Fruit fly (Drosophila melanogaster) whole organism, embryonic: ENCODE results near the gene Gpdh3.
A peak's percentile ranks its signal among the peaks of the same experiment; 100 is the strongest.

ENCODE experiments used
- ATbp ChIP-seq: fragments of 200-800 bp; sonication (Bioruptor generic); optimal IDR thresholded peaks from 2 replicates; lab custom pipeline; 2017; ENCODE audit warnings: missing biosample characterization, mild to moderate bottlenecking, missing genetic modification characterization, missing genetic modification reagents
- Atf6 ChIP-seq: fragments of 200-800 bp; sonication (Bioruptor generic); IDR thresholded peaks from 2 replicates; pipeline ENCODE4 v1.3.6; 2022; ENCODE audit warnings: missing biosample characterization, missing genetic modification characterization
- C15 ChIP-seq: fragments of 200-800 bp; sonication (Bioruptor generic); IDR thresholded peaks from 3 replicates; pipeline ENCODE4 v1.3.6; 2022; ENCODE audit warnings: missing biosample characterization, missing genetic modification characterization
- CG16863 ChIP-seq: fragments of 200-800 bp; sonication (Bioruptor generic); optimal IDR thresholded peaks from 3 replicates; lab custom pipeline; 2016; ENCODE audit warnings: missing biosample characterization, missing genetic modification characterization
- CG17829 ChIP-seq: fragments of 200-800 bp; optimal IDR thresholded peaks from 2 replicates; lab custom pipeline; 2019; ENCODE audit warnings: missing biosample characterization, mild to moderate bottlenecking, missing genetic modification characterization, moderate library complexity
- CG30020 ChIP-seq: fragments of 200-800 bp; optimal IDR thresholded peaks from 2 replicates; lab custom pipeline; 2019; ENCODE audit warnings: missing biosample characterization, mild to moderate bottlenecking, missing genetic modification characterization, moderate library complexity
- CG33557 ChIP-seq: fragments of 200-800 bp; sonication (Bioruptor generic); optimal IDR thresholded peaks from 2 replicates; lab custom pipeline; 2019; ENCODE audit warnings: missing biosample characterization, mild to moderate bottlenecking, missing genetic modification characterization, moderate library complexity
- CG3726 ChIP-seq: fragments of 200-800 bp; sonication (Bioruptor generic); IDR thresholded peaks from 3 replicates; pipeline ENCODE4, ENCODE4 v1.3.6; 2022; ENCODE audit warnings: missing biosample characterization, missing genetic modification characterization
- CG6254 ChIP-seq: fragments of 200-800 bp; sonication (Bioruptor generic); optimal IDR thresholded peaks from 3 replicates; lab custom pipeline; 2017; ENCODE audit warnings: mild to moderate bottlenecking, missing biosample characterization, missing genetic modification reagents, missing genetic modification characterization
- CG6654 ChIP-seq: fragments of 200-800 bp; sonication (Bioruptor generic); optimal IDR thresholded peaks from 2 replicates; lab custom pipeline; 2017; ENCODE audit warnings: missing biosample characterization, mild to moderate bottlenecking, missing genetic modification characterization
- CG6683 ChIP-seq: fragments of 200-800 bp; sonication (Bioruptor generic); optimal IDR thresholded peaks from 2 replicates; lab custom pipeline; 2017; ENCODE audit warnings: missing biosample characterization, mild to moderate bottlenecking, missing genetic modification characterization, missing genetic modification reagents
- CG9437 ChIP-seq: fragments of 200-800 bp; sonication (Bioruptor generic); optimal IDR thresholded peaks from 2 replicates; lab custom pipeline; 2018; ENCODE audit warnings: missing biosample characterization, mild to moderate bottlenecking, missing genetic modification characterization
- Camta ChIP-seq: fragments of 200-800 bp; sonication (Bioruptor generic); optimal IDR thresholded peaks from 2 replicates; lab custom pipeline; 2016; ENCODE audit warnings: missing biosample characterization, missing genetic modification characterization
- D19B ChIP-seq: fragments of 200-800 bp; sonication (Bioruptor generic); optimal IDR thresholded peaks from 2 replicates; lab custom pipeline; 2017; ENCODE audit warnings: missing biosample characterization, mild to moderate bottlenecking, missing genetic modification characterization
- Dbx ChIP-seq: fragments of 200-800 bp; sonication (Bioruptor generic); IDR thresholded peaks from 3 replicates; pipeline ENCODE4 v1.3.6; 2022; ENCODE audit warnings: missing biosample characterization, missing genetic modification characterization
- Dfd ChIP-seq, 2 experiments: fragments of >200 bp; optimal IDR thresholded peaks; 2 replicates each; lab custom pipeline; 2017; ENCODE audit warnings: missing biosample characterization in 2 of 2, missing genetic modification characterization in 2 of 2
- Dip3 ChIP-seq: fragments of 200-800 bp; sonication (Bioruptor generic); optimal IDR thresholded peaks from 3 replicates; lab custom pipeline; 2016; ENCODE audit warnings: missing biosample characterization, missing genetic modification characterization
- Doc3 ChIP-seq: fragments of 200-800 bp; sonication (Bioruptor generic); IDR thresholded peaks from 3 replicates; pipeline ENCODE4 v1.3.6; 2022; ENCODE audit warnings: missing biosample characterization, missing genetic modification characterization; ENCODE audit not compliant: partially characterized antibody
- HLH3B ChIP-seq: fragments of 200-800 bp; sonication (Bioruptor generic); IDR thresholded peaks from 2 replicates; pipeline ENCODE4 v1.3.6; 2022; ENCODE audit warnings: missing biosample characterization, missing genetic modification characterization
- Hand ChIP-seq: fragments of 200-800 bp; sonication (Bioruptor generic); optimal IDR thresholded peaks from 2 replicates; lab custom pipeline; 2017; ENCODE audit warnings: mild to moderate bottlenecking, missing biosample characterization, missing genetic modification reagents, missing genetic modification characterization
- Hmr ChIP-seq: fragments of 200-800 bp; sonication (Bioruptor generic); optimal IDR thresholded peaks from 3 replicates; lab custom pipeline; 2017; ENCODE audit warnings: mild to moderate bottlenecking, missing biosample characterization, missing genetic modification reagents, missing genetic modification characterization
- Hr39 ChIP-seq: fragments of >200 bp; optimal IDR thresholded peaks from 2 replicates; lab custom pipeline; 2017
- Hsf ChIP-seq: fragments of 200-800 bp; sonication (Bioruptor generic); optimal IDR thresholded peaks from 3 replicates; lab custom pipeline; 2016; ENCODE audit warnings: missing biosample characterization, missing genetic modification characterization
- Jarid2 ChIP-seq: fragments of 200-800 bp; sonication (Bioruptor generic); optimal IDR thresholded peaks from 3 replicates; lab custom pipeline; 2017; ENCODE audit warnings: mild to moderate bottlenecking, missing biosample characterization, missing genetic modification reagents, missing genetic modification characterization
- NFAT ChIP-seq: fragments of 200-800 bp; sonication (Bioruptor generic); IDR thresholded peaks from 2 replicates; pipeline ENCODE4 v1.3.6; 2022; ENCODE audit warnings: missing biosample characterization, missing genetic modification characterization
- Opbp ChIP-seq: fragments of 200-800 bp; sonication (Bioruptor generic); IDR thresholded peaks from 3 replicates; pipeline ENCODE4 v1.3.6; 2022; ENCODE audit warnings: missing biosample characterization, missing genetic modification characterization; ENCODE audit not compliant: partially characterized antibody
- PHDP ChIP-seq: fragments of 200-800 bp; sonication (Bioruptor generic); optimal IDR thresholded peaks from 3 replicates; lab custom pipeline; 2018; ENCODE audit warnings: missing biosample characterization, mild to moderate bottlenecking, missing genetic modification characterization, moderate library complexity
- Poxn ChIP-seq: fragments of 200-800 bp; sonication (Bioruptor generic); IDR thresholded peaks from 2 replicates; pipeline ENCODE4 v1.3.6; 2022; ENCODE audit warnings: missing biosample characterization, missing genetic modification characterization
- Side ChIP-seq: fragments of 200-800 bp; sonication (Bioruptor generic); optimal IDR thresholded peaks from 2 replicates; lab custom pipeline; 2016; ENCODE audit warnings: missing biosample characterization, missing genetic modification characterization
- Stat92E ChIP-seq, 3 experiments: fragments of >200 bp in 2 of 3; fragments of 200-800 bp in 1 of 3; sonication (Bioruptor generic) in 1 of 3; optimal IDR thresholded peaks; 2 replicates each; lab custom pipeline; 2017 to 2019; ENCODE audit warnings: missing biosample characterization in 3 of 3, missing genetic modification characterization in 3 of 3, mild to moderate bottlenecking in 1 of 3, moderate library complexity in 1 of 3
- Trl ChIP-seq, 3 experiments: fragments of >200 bp in 2 of 3; fragments of 200-800 bp in 1 of 3; sonication (Bioruptor generic) in 1 of 3; optimal IDR thresholded peaks; 2 replicates in 1 of 3; 3 replicates in 2 of 3; lab custom pipeline; 2016 to 2017; ENCODE audit warnings: missing biosample characterization in 1 of 3, missing genetic modification characterization in 1 of 3
- crol ChIP-seq: fragments of 200-800 bp; sonication (Bioruptor generic); IDR thresholded peaks from 2 replicates; pipeline ENCODE4 v1.3.6; 2022; ENCODE audit warnings: missing biosample characterization, missing genetic modification characterization
- dmrt99B ChIP-seq: fragments of 200-800 bp; sonication (Bioruptor generic); optimal IDR thresholded peaks from 2 replicates; lab custom pipeline; 2018; ENCODE audit warnings: missing biosample characterization, mild to moderate bottlenecking, missing genetic modification characterization, moderate library complexity
- ems ChIP-seq: fragments of 200-800 bp; sonication (Bioruptor generic); optimal IDR thresholded peaks from 3 replicates; lab custom pipeline; 2016; ENCODE audit warnings: missing biosample characterization, missing genetic modification characterization
- ewg ChIP-seq: fragments of 200-800 bp; sonication (Bioruptor generic); optimal IDR thresholded peaks from 3 replicates; lab custom pipeline; 2017; ENCODE audit warnings: mild to moderate bottlenecking, missing biosample characterization, missing genetic modification reagents, missing genetic modification characterization
- gsb ChIP-seq: fragments of 200-800 bp; sonication (Bioruptor generic); IDR thresholded peaks from 2 replicates; pipeline ENCODE4 v1.3.6; 2022; ENCODE audit warnings: missing biosample characterization, missing genetic modification characterization
- gsb-n ChIP-seq: fragments of 200-800 bp; sonication (Bioruptor generic); optimal IDR thresholded peaks from 3 replicates; lab custom pipeline; 2018; ENCODE audit warnings: missing biosample characterization, mild to moderate bottlenecking, missing genetic modification characterization
- gt ChIP-seq: fragments of 200-800 bp; sonication (Bioruptor generic); IDR thresholded peaks from 2 replicates; pipeline ENCODE4 v1.3.6; 2022; ENCODE audit warnings: missing biosample characterization, missing genetic modification characterization
- hb ChIP-seq: fragments of 200-800 bp; sonication (Bioruptor generic); IDR thresholded peaks from 3 replicates; pipeline ENCODE4 v1.3.6; 2022; ENCODE audit warnings: missing biosample characterization, missing genetic modification characterization; ENCODE audit not compliant: partially characterized antibody
- ken ChIP-seq: fragments of 200-800 bp; sonication (Bioruptor generic); IDR thresholded peaks from 3 replicates; pipeline ENCODE4 v1.3.6; 2022; ENCODE audit warnings: missing biosample characterization, missing genetic modification characterization
- phol ChIP-seq: fragments of 200-800 bp; sonication (Bioruptor generic); optimal IDR thresholded peaks from 3 replicates; lab custom pipeline; 2018; ENCODE audit warnings: missing biosample characterization, mild to moderate bottlenecking, missing genetic modification characterization, moderate library complexity
- scrt ChIP-seq: fragments of 200-800 bp; sonication (Bioruptor generic); optimal IDR thresholded peaks from 2 replicates; lab custom pipeline; 2018; ENCODE audit warnings: missing biosample characterization, mild to moderate bottlenecking, missing genetic modification characterization, moderate library complexity
- sug ChIP-seq: fragments of 200-800 bp; optimal IDR thresholded peaks from 2 replicates; lab custom pipeline; 2019; ENCODE audit warnings: missing biosample characterization, mild to moderate bottlenecking, missing genetic modification characterization, moderate library complexity
- trh ChIP-seq: fragments of 200-800 bp; sonication (Bioruptor generic); optimal IDR thresholded peaks from 2 replicates; lab custom pipeline; 2016; ENCODE audit warnings: missing biosample characterization, missing genetic modification characterization
- tx ChIP-seq: fragments of 200-800 bp; sonication (Bioruptor generic); optimal IDR thresholded peaks from 2 replicates; lab custom pipeline; 2016; ENCODE audit warnings: missing biosample characterization, missing genetic modification characterization
- vvl ChIP-seq: fragments of 200-800 bp; sonication (Bioruptor generic); IDR thresholded peaks from 2 replicates; pipeline ENCODE4 v1.3.6; 2022; ENCODE audit warnings: missing biosample characterization, missing genetic modification characterization

The Gpdh3 gene

DNA sequence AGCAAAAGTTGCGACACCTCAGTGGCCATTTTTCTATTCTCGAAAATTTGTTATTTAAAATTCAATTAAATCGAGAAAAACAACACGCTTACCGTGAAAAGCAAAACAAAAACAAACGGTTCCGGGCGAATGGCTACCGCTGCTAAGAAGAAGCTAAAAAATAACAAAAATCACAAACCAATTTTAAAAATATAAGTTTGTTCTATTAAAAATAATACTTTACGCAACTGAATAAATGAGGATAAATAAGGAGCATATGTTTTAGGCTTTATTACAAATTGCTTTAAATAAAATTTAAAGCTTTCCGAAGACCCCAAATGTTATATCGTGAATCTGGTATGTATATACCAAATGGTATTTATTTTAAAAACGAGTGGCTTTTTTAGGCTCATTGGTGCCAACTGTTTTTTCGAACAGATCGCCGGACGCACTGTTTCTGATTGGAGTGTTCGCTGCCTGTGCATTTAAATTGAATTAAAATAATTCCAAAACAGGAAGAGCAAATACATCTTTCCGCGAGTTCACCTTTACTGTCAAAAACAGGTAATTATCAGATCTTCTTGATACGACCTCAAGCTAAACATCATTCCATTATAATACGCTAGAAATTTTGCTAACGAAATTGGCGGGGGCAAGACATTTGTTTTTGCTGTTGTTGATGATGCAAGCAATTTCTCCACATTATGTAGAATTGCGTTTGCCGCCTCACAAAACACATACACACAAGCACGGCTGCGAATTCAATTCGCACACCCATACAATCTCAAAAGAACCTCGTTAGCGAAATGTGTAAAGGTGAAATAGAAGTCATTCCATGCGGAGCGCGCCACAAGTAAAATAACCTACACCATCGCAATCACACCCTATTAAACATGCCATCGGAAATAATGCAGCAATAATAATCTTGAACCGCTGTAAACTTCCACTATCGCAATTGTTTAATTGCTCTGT is 14.4 kb upstream of the Gpdh3 start, which contains the start of the genes Polr3F and PyK (continued):
- TF ChIP-seq Hmr (GFP tag; lab: Kevin White, UChicago) (peak; percentile 51), Opbp (GFP tag; lab: Robert Waterston, UW) (no peak), ewg (GFP tag; lab: Kevin White, UChicago) (no peak), Doc3 (GFP tag; lab: Robert Waterston, UW) (no peak), phol (peak; percentile 47), C15 (GFP tag; lab: Robert Waterston, UW) (no peak), CG33557 (GFP tag; lab: Kevin White, UChicago) (peak; percentile 19), CG6254 (GFP tag; lab: Kevin White, UChicago) (no peak), dmrt99B (tag; lab: Kevin White, UChicago) (peak; percentile 3), Stat92E (GFP tag; optimal IDR thresholded peaks at IDR 0.05; lab: Kevin White, UChicago) (peak in 1 of 3 experiments; percentile 51), crol (GFP tag; lab: Robert Waterston, UW) (no peak), vvl (GFP tag; lab: Robert Waterston, UW) (peak; percentile 25; the same call in 1 of the 2 replicates), CG16863 (GFP tag; lab: Kevin White, UChicago) (peak; percentile 3), tx (GFP tag; lab: Kevin White, UChicago) (no peak), Dbx (GFP tag; lab: Robert Waterston, UW) (no peak), Jarid2 (GFP tag; lab: Kevin White, UChicago) (peak; percentile 64), CG3726 (GFP tag; lab: Robert Waterston, UW) (no peak), CG30020 (tag; lab: Kevin White, UChicago) (peak; percentile 38), Camta (GFP tag; lab: Kevin White, UChicago) (peak; percentile 46), Hr39 (lab: Kevin White, UChicago) (no peak)

dm6 chr3R:22368077-22368776 is 13.6 kb upstream of the Gpdh3 start:
- TF ChIP-seq NFAT (GFP tag; lab: Robert Waterston, UW) = peak; percentile 24; the same call in 1 of the 2 replicates
- no peak for TF ChIP-seq CG6683 (GFP tag; lab: Kevin White, UChicago)
- TF ChIP-seq PHDP (tag; lab: Kevin White, UChicago) = no peak
- no peak for TF ChIP-seq CG17829 (tag; lab: Kevin White, UChicago)
- peak in 1 of 2 experiments; percentile 7 for TF ChIP-seq Trl (optimal IDR thresholded peaks at IDR 0.05; lab: Kevin White, UChicago)
- TF ChIP-seq Trl (GFP tag; optimal IDR thresholded peaks at IDR 0.05; lab: Kevin White, UChicago) = no peak
- no peak for TF ChIP-seq gsb
- no peak for TF ChIP-seq gsb-n
- no peak for TF ChIP-seq ems (GFP tag; lab: Kevin White, UChicago)
- no peak for TF ChIP-seq D19B (GFP tag; lab: Kevin White, UChicago)
- TF ChIP-seq hb (GFP tag; lab: Robert Waterston, UW) = peak; percentile 66; the same call in 1 of the 3 replicates
- TF ChIP-seq trh (GFP tag; lab: Kevin White, UChicago) = no peak
- TF ChIP-seq Dfd (GFP tag; optimal IDR thresholded peaks at IDR 0.05; lab: Kevin White, UChicago) = no peak
- TF ChIP-seq Atf6 (GFP tag; lab: Robert Waterston, UW) = no peak
- TF ChIP-seq ATbp (GFP tag; lab: Kevin White, UChicago) = no peak
- no peak for TF ChIP-seq Side
- no peak for TF ChIP-seq gt (GFP tag; lab: Robert Waterston, UW)
- no peak for TF ChIP-seq Poxn
- no peak for TF ChIP-seq Dip3
- TF ChIP-seq ken = 0 out of 3 replicates have a peak, but pooled peaks have one; percentile 29
- TF ChIP-seq sug = no peak
- TF ChIP-seq Hand (GFP tag; lab: Kevin White, UChicago) = no peak
- no peak for TF ChIP-seq Hsf
- no peak for TF ChIP-seq HLH3B (GFP tag; lab: Robert Waterston, UW)
- no peak for TF ChIP-seq scrt (GFP tag; lab: Kevin White, UChicago)
- TF ChIP-seq CG9437 (GFP tag; lab: Kevin White, UChicago) = no peak
- peak; percentile 2 for TF ChIP-seq CG6654 (GFP tag; lab: Kevin White, UChicago)
